Fruit fly (Drosophila melanogaster) whole organism, embryonic: ENCODE results near the gene Fife.

Experiments used
- ATbp ChIP-seq: fragments of 200-800 bp; sonication (Bioruptor generic); optimal IDR thresholded peaks from 2 replicates; lab custom pipeline; 2017; ENCODE audit warnings: missing biosample characterization, mild to moderate bottlenecking, missing genetic modification characterization, missing genetic modification reagents
- Asciz ChIP-seq: fragments of 200-800 bp; sonication (Bioruptor generic); optimal IDR thresholded peaks from 2 replicates; lab custom pipeline; 2017; ENCODE audit warnings: missing biosample characterization, mild to moderate bottlenecking, missing genetic modification characterization, missing genetic modification reagents
- Blimp-1 ChIP-seq: fragments of 200-800 bp; sonication (Bioruptor generic); optimal IDR thresholded peaks from 3 replicates; lab custom pipeline; 2018; ENCODE audit warnings: missing biosample characterization, missing genetic modification characterization, mild to moderate bottlenecking, moderate library complexity, missing genetic modification reagents
- CG10366 ChIP-seq: fragments of 200-800 bp; sonication (Bioruptor generic); IDR thresholded peaks from 2 replicates; pipeline ENCODE4 v1.3.6; 2022; ENCODE audit warnings: missing biosample characterization, missing genetic modification characterization
- CG12299 ChIP-seq: fragments of 200-800 bp; sonication (Bioruptor generic); optimal IDR thresholded peaks from 2 replicates; lab custom pipeline; 2018; ENCODE audit warnings: missing biosample characterization, mild to moderate bottlenecking, missing genetic modification characterization
- CG1233 ChIP-seq: fragments of 200-800 bp; sonication (Bioruptor generic); optimal IDR thresholded peaks from 4 replicates; lab custom pipeline; 2018; ENCODE audit warnings: missing biosample characterization, mild to moderate bottlenecking, missing genetic modification characterization
- CG12769 ChIP-seq: fragments of 200-800 bp; sonication (Bioruptor generic); optimal IDR thresholded peaks from 2 replicates; lab custom pipeline; 2019; ENCODE audit warnings: missing biosample characterization, mild to moderate bottlenecking, missing genetic modification characterization, moderate library complexity
- CG14441 ChIP-seq: fragments of 200-800 bp; sonication (Bioruptor generic); IDR thresholded peaks from 2 replicates; pipeline ENCODE4 v1.3.6; 2022; ENCODE audit warnings: missing biosample characterization, missing genetic modification characterization
- CG15073 ChIP-seq: fragments of 200-800 bp; sonication (Bioruptor generic); optimal IDR thresholded peaks from 2 replicates; lab custom pipeline; 2016; ENCODE audit warnings: missing biosample characterization, missing genetic modification characterization
- CG15601 ChIP-seq: fragments of 200-800 bp; sonication (Bioruptor generic); optimal IDR thresholded peaks from 3 replicates; lab custom pipeline; 2019; ENCODE audit warnings: missing biosample characterization, mild to moderate bottlenecking, missing genetic modification characterization, moderate library complexity
- CG17328 ChIP-seq: fragments of 200-800 bp; sonication (Bioruptor generic); IDR thresholded peaks from 2 replicates; pipeline ENCODE4 v1.3.6; 2022; ENCODE audit warnings: missing biosample characterization, missing genetic modification characterization
- CG17568 ChIP-seq: fragments of 200-800 bp; sonication (Bioruptor generic); optimal IDR thresholded peaks from 2 replicates; lab custom pipeline; 2018; ENCODE audit warnings: missing biosample characterization, mild to moderate bottlenecking, missing genetic modification characterization, moderate library complexity
- CG2875 ChIP-seq: fragments of 200-800 bp; sonication (Bioruptor generic); optimal IDR thresholded peaks from 2 replicates; lab custom pipeline; 2017; ENCODE audit warnings: missing biosample characterization, mild to moderate bottlenecking, missing genetic modification characterization, missing genetic modification reagents
- CG31441 ChIP-seq: fragments of 200-800 bp; sonication (Bioruptor generic); IDR thresholded peaks from 2 replicates; pipeline ENCODE4 v1.3.6; 2022; ENCODE audit warnings: missing biosample characterization, missing genetic modification characterization
- CG6683 ChIP-seq: fragments of 200-800 bp; sonication (Bioruptor generic); optimal IDR thresholded peaks from 2 replicates; lab custom pipeline; 2017; ENCODE audit warnings: missing biosample characterization, mild to moderate bottlenecking, missing genetic modification characterization, missing genetic modification reagents
- CG6689 ChIP-seq: fragments of 200-800 bp; sonication (Bioruptor generic); IDR thresholded peaks from 2 replicates; pipeline ENCODE4 v1.3.6; 2022; ENCODE audit warnings: missing biosample characterization, missing genetic modification characterization
- Dll ChIP-seq: fragments of 200-800 bp; sonication (Bioruptor generic); IDR thresholded peaks from 4 replicates; pipeline ENCODE4 v1.3.6; 2022; ENCODE audit warnings: missing biosample characterization, missing genetic modification characterization; ENCODE audit not compliant: partially characterized antibody
- Drgx ChIP-seq: fragments of 200-800 bp; sonication (Bioruptor generic); IDR thresholded peaks from 2 replicates; pipeline ENCODE4 v1.3.6; 2022; ENCODE audit warnings: missing biosample characterization, missing genetic modification characterization
- Hr51 ChIP-seq, 2 experiments: fragments of 200-800 bp; sonication (Bioruptor generic); optimal IDR thresholded peaks; 2 replicates in 1 of 2; 3 replicates in 1 of 2; lab custom pipeline; 2016 to 2018; ENCODE audit warnings: missing biosample characterization in 2 of 2, missing genetic modification characterization in 2 of 2, mild to moderate bottlenecking in 1 of 2, moderate library complexity in 1 of 2
- Med ChIP-seq: fragments of 200-800 bp; sonication (Bioruptor generic); peaks from one replicate; lab custom pipeline; 2016; ENCODE audit warnings: missing biosample characterization, missing genetic modification characterization, mild to moderate bottlenecking, inconsistent platforms, moderate library complexity
- Nf-YA ChIP-seq: fragments of 200-800 bp; sonication (Bioruptor generic); IDR thresholded peaks from 2 replicates; pipeline ENCODE4 v1.3.6; 2022; ENCODE audit warnings: missing biosample characterization, missing genetic modification characterization
- Optix ChIP-seq: fragments of 200-800 bp; sonication (Bioruptor generic); IDR thresholded peaks from 3 replicates; pipeline ENCODE4 v1.3.6; 2022; ENCODE audit warnings: missing biosample characterization, missing genetic modification characterization
- PHDP ChIP-seq: fragments of 200-800 bp; sonication (Bioruptor generic); optimal IDR thresholded peaks from 3 replicates; lab custom pipeline; 2018; ENCODE audit warnings: missing biosample characterization, mild to moderate bottlenecking, missing genetic modification characterization, moderate library complexity
- Ptx1 ChIP-seq: fragments of 200-800 bp; sonication (Bioruptor generic); IDR thresholded peaks from 2 replicates; pipeline ENCODE4 v1.3.6; 2022; ENCODE audit warnings: missing biosample characterization, missing genetic modification characterization
- Rfx ChIP-seq: fragments of 200-800 bp; sonication (Bioruptor generic); IDR thresholded peaks from 2 replicates; pipeline ENCODE4 v1.3.6; 2022; ENCODE audit warnings: missing biosample characterization, missing genetic modification characterization
- Sox102F ChIP-seq: fragments of 200-800 bp; sonication (Bioruptor generic); optimal IDR thresholded peaks from 2 replicates; lab custom pipeline; 2018; ENCODE audit warnings: missing biosample characterization, mild to moderate bottlenecking, missing genetic modification characterization, moderate library complexity
- az2 ChIP-seq: fragments of 200-800 bp; sonication (Bioruptor generic); optimal IDR thresholded peaks from 3 replicates; lab custom pipeline; 2016; ENCODE audit warnings: missing biosample characterization, missing genetic modification characterization
- cg ChIP-seq: fragments of 200-800 bp; sonication (Bioruptor generic); optimal IDR thresholded peaks from 3 replicates; lab custom pipeline; 2019; ENCODE audit warnings: missing biosample characterization, mild to moderate bottlenecking, missing genetic modification characterization, moderate library complexity
- ems ChIP-seq: fragments of 200-800 bp; sonication (Bioruptor generic); optimal IDR thresholded peaks from 3 replicates; lab custom pipeline; 2016; ENCODE audit warnings: missing biosample characterization, missing genetic modification characterization
- exex ChIP-seq: fragments of 200-800 bp; sonication (Bioruptor generic); optimal IDR thresholded peaks from 4 replicates; lab custom pipeline; 2018; ENCODE audit warnings: missing biosample characterization, mild to moderate bottlenecking, missing genetic modification characterization, moderate library complexity
- fd64A ChIP-seq: fragments of 200-800 bp; sonication (Bioruptor generic); optimal IDR thresholded peaks from 3 replicates; lab custom pipeline; 2018; ENCODE audit warnings: missing biosample characterization, mild to moderate bottlenecking, missing genetic modification characterization
- gce ChIP-seq: fragments of 200-800 bp; sonication (Bioruptor generic); IDR thresholded peaks from 3 replicates; pipeline ENCODE4 v1.3.6; 2022; ENCODE audit warnings: missing biosample characterization, missing genetic modification characterization
- inv ChIP-seq: fragments of 200-800 bp; sonication (Bioruptor generic); IDR thresholded peaks from 2 replicates; pipeline ENCODE4 v1.3.6; 2022; ENCODE audit warnings: missing biosample characterization, missing genetic modification characterization; ENCODE audit not compliant: partially characterized antibody
- knrl ChIP-seq: fragments of 200-800 bp; sonication (Bioruptor generic); IDR thresholded peaks from 3 replicates; pipeline ENCODE4 v1.3.6; 2022; ENCODE audit warnings: missing biosample characterization, missing genetic modification characterization; ENCODE audit not compliant: partially characterized antibody
- lbe ChIP-seq: fragments of 200-800 bp; sonication (Bioruptor generic); optimal IDR thresholded peaks from 2 replicates; lab custom pipeline; 2016; ENCODE audit warnings: missing biosample characterization, mild to moderate bottlenecking, missing genetic modification characterization
- lmd ChIP-seq: fragments of 200-800 bp; sonication (Bioruptor generic); IDR thresholded peaks from 2 replicates; pipeline ENCODE4 v1.3.6; 2022; ENCODE audit warnings: missing biosample characterization, missing genetic modification characterization
- mirr ChIP-seq: fragments of 200-800 bp; sonication (Bioruptor generic); optimal IDR thresholded peaks from 3 replicates; lab custom pipeline; 2018; ENCODE audit warnings: missing biosample characterization, mild to moderate bottlenecking, missing genetic modification characterization
- nerfin-1 ChIP-seq: fragments of 200-800 bp; sonication (Bioruptor generic); optimal IDR thresholded peaks from 3 replicates; lab custom pipeline; 2019; ENCODE audit warnings: missing biosample characterization, mild to moderate bottlenecking, missing genetic modification characterization, moderate library complexity
- nmo ChIP-seq: fragments of 200-800 bp; sonication (Bioruptor generic); optimal IDR thresholded peaks from 2 replicates; lab custom pipeline; 2018; ENCODE audit warnings: missing biosample characterization, mild to moderate bottlenecking, missing genetic modification characterization, moderate library complexity
- scrt ChIP-seq: fragments of 200-800 bp; sonication (Bioruptor generic); optimal IDR thresholded peaks from 2 replicates; lab custom pipeline; 2018; ENCODE audit warnings: missing biosample characterization, mild to moderate bottlenecking, missing genetic modification characterization, moderate library complexity
- so ChIP-seq: fragments of 200-800 bp; sonication (Bioruptor generic); IDR thresholded peaks from 3 replicates; pipeline ENCODE4 v1.3.6; 2022; ENCODE audit warnings: missing biosample characterization, missing genetic modification characterization
- sug ChIP-seq: fragments of 200-800 bp; optimal IDR thresholded peaks from 2 replicates; lab custom pipeline; 2019; ENCODE audit warnings: missing biosample characterization, mild to moderate bottlenecking, missing genetic modification characterization, moderate library complexity
- tgo ChIP-seq: fragments of 200-800 bp; sonication (Bioruptor generic); IDR thresholded peaks from 3 replicates; pipeline ENCODE4 v1.3.6; 2022; ENCODE audit warnings: missing biosample characterization, missing genetic modification characterization
- tin ChIP-seq: fragments of 200-800 bp; sonication (Bioruptor generic); optimal IDR thresholded peaks from 3 replicates; lab custom pipeline; 2016; ENCODE audit warnings: missing biosample characterization, missing genetic modification characterization
- unpg ChIP-seq: fragments of 200-800 bp; sonication (Bioruptor generic); optimal IDR thresholded peaks from 3 replicates; lab custom pipeline; 2018; ENCODE audit warnings: missing biosample characterization, mild to moderate bottlenecking, missing genetic modification characterization, moderate library complexity
- usp ChIP-seq: fragments of >200 bp; optimal IDR thresholded peaks from 2 replicates; lab custom pipeline; 2017; ENCODE audit warnings: missing biosample characterization, missing genetic modification characterization
- wor ChIP-seq: fragments of 200-800 bp; sonication (Bioruptor generic); IDR thresholded peaks from 2 replicates; pipeline ENCODE4 v1.3.6; 2022; ENCODE audit warnings: missing biosample characterization, missing genetic modification characterization
- yki ChIP-seq: fragments of >200 bp; optimal IDR thresholded peaks from 3 replicates; lab custom pipeline; 2018

Fife gene

dm6 chr3L:2734363-2735160, 23.1 kb upstream of the Fife start:
- peak; percentile 11 for TF ChIP-seq Sox102F (GFP tag; lab: Kevin White, UChicago)
- TF ChIP-seq usp (GFP tag; lab: Kevin White, UChicago) = no peak
- no peak for TF ChIP-seq tin (GFP tag; lab: Kevin White, UChicago)
- TF ChIP-seq Asciz (GFP tag; lab: Kevin White, UChicago) = peak; percentile 46
- 0 out of 2 replicates have a peak, but pooled peaks have one; percentile 13 for TF ChIP-seq lmd (GFP tag; lab: Robert Waterston, UW)
- TF ChIP-seq sug (tag; lab: Kevin White, UChicago) = peak; percentile 61
- TF ChIP-seq knrl (GFP tag; lab: Robert Waterston, UW) = no peak
- peak; percentile 21 for TF ChIP-seq nmo (GFP tag; lab: Kevin White, UChicago)
- peak; percentile 38; the same call in 1 of the 2 replicates for TF ChIP-seq Ptx1
- TF ChIP-seq Rfx = peak; percentile 10; the same call in 1 of the 2 replicates
- TF ChIP-seq yki = no peak
- no peak for TF ChIP-seq wor (GFP tag; lab: Robert Waterston, UW)
- peak; percentile 61 for TF ChIP-seq CG15601 (tag; lab: Kevin White, UChicago)
- peak; percentile 16 for TF ChIP-seq nerfin-1
- no peak for TF ChIP-seq lbe (GFP tag; lab: Kevin White, UChicago)
- TF ChIP-seq CG17328 (GFP tag; lab: Robert Waterston, UW) = 0 out of 2 replicates have a peak, but pooled peaks have one; percentile 6
- TF ChIP-seq Nf-YA (GFP tag; lab: Robert Waterston, UW) = no peak
- peak; percentile 41 for TF ChIP-seq mirr
- TF ChIP-seq ATbp (GFP tag; lab: Kevin White, UChicago) = peak; percentile 2
- peak; percentile 14 for TF ChIP-seq CG1233 (GFP tag; lab: Kevin White, UChicago)
- TF ChIP-seq CG10366 (GFP tag; lab: Robert Waterston, UW) = no peak
- peak; percentile 21 for TF ChIP-seq az2 (GFP tag; lab: Kevin White, UChicago)
- TF ChIP-seq PHDP = peak; percentile 31
- no peak for TF ChIP-seq scrt
- no peak for TF ChIP-seq fd64A (GFP tag; lab: Kevin White, UChicago)
- TF ChIP-seq exex = peak; percentile 81
- TF ChIP-seq Dll (GFP tag; lab: Robert Waterston, UW) = no peak
- TF ChIP-seq unpg (GFP tag; lab: Kevin White, UChicago) = peak; percentile 12
- peak; percentile 7 for TF ChIP-seq CG17568 (GFP tag; lab: Kevin White, UChicago)
- peak; percentile 46 for TF ChIP-seq Blimp-1 (GFP tag; lab: Kevin White, UChicago)
- no peak for TF ChIP-seq CG14441 (GFP tag; lab: Robert Waterston, UW)
- TF ChIP-seq Drgx (GFP tag; lab: Robert Waterston, UW) = peak; percentile 73
- peak; percentile 20; the same call in 1 of the 2 replicates for TF ChIP-seq CG6689
- no peak for TF ChIP-seq CG2875 (GFP tag; lab: Kevin White, UChicago)
- TF ChIP-seq cg (GFP tag; lab: Kevin White, UChicago) = no peak
- TF ChIP-seq Optix (GFP tag; lab: Robert Waterston, UW) = 0 out of 3 replicates have a peak, but pooled peaks have one; percentile 14
- no peak for TF ChIP-seq inv (GFP tag; lab: Robert Waterston, UW)
- TF ChIP-seq gce = 0 out of 3 replicates have a peak, but pooled peaks have one; percentile 41
- peak in 1 of 2 experiments; percentile 18 for TF ChIP-seq Hr51 (GFP tag; optimal IDR thresholded peaks at IDR 0.05; lab: Kevin White, UChicago)
- 0 out of 3 replicates have a peak, but pooled peaks have one; percentile 21 for TF ChIP-seq tgo (GFP tag; lab: Robert Waterston, UW)
- no peak for TF ChIP-seq CG15073 (GFP tag; lab: Kevin White, UChicago)
- no peak for TF ChIP-seq CG12299
- TF ChIP-seq CG6683 (GFP tag; lab: Kevin White, UChicago) = peak; percentile 3
- peak; percentile 13 for TF ChIP-seq ems (GFP tag; lab: Kevin White, UChicago)
- no peak for TF ChIP-seq so (GFP tag; lab: Robert Waterston, UW)
- TF ChIP-seq CG12769 (tag; lab: Kevin White, UChicago) = peak; percentile 42
- TF ChIP-seq Med = peak; percentile 53
- TF ChIP-seq CG31441 (GFP tag; lab: Robert Waterston, UW) = no peak
